Fruit fly (Drosophila melanogaster) whole organism, embryonic: ENCODE results near the gene mag.

Source experiments
- Ada2b ChIP-seq: fragments of 200-800 bp; sonication (Bioruptor generic); IDR thresholded peaks from 2 replicates; pipeline ENCODE4 v1.3.6; 2022; ENCODE audit warnings: missing biosample characterization, missing genetic modification characterization
- Atf6 ChIP-seq: fragments of 200-800 bp; sonication (Bioruptor generic); IDR thresholded peaks from 2 replicates; pipeline ENCODE4 v1.3.6; 2022; ENCODE audit warnings: missing biosample characterization, missing genetic modification characterization
- CG11695 ChIP-seq: fragments of 200-800 bp; sonication (Bioruptor generic); IDR thresholded peaks from 3 replicates; pipeline ENCODE4 v1.3.6; 2022; ENCODE audit warnings: missing biosample characterization, missing genetic modification characterization
- CG12219 ChIP-seq: fragments of 200-800 bp; sonication (Bioruptor generic); optimal IDR thresholded peaks from 3 replicates; lab custom pipeline; 2018; ENCODE audit warnings: missing biosample characterization, mild to moderate bottlenecking, missing genetic modification characterization
- CG14710 ChIP-seq: fragments of 200-800 bp; sonication (Bioruptor generic); optimal IDR thresholded peaks from 3 replicates; lab custom pipeline; 2019; ENCODE audit warnings: missing biosample characterization, mild to moderate bottlenecking, missing genetic modification characterization, moderate library complexity
- CG15011 ChIP-seq: fragments of 200-800 bp; sonication (Bioruptor generic); optimal IDR thresholded peaks from 3 replicates; lab custom pipeline; 2018; ENCODE audit warnings: missing biosample characterization, mild to moderate bottlenecking, missing genetic modification characterization
- CG15601 ChIP-seq: fragments of 200-800 bp; sonication (Bioruptor generic); optimal IDR thresholded peaks from 3 replicates; lab custom pipeline; 2019; ENCODE audit warnings: missing biosample characterization, mild to moderate bottlenecking, missing genetic modification characterization, moderate library complexity
- CG1602 ChIP-seq: fragments of 200-800 bp; sonication (Bioruptor generic); optimal IDR thresholded peaks from 3 replicates; lab custom pipeline; 2016; ENCODE audit warnings: missing biosample characterization, missing genetic modification characterization
- CG17361 ChIP-seq: fragments of 200-800 bp; sonication (Bioruptor generic); IDR thresholded peaks from 3 replicates; pipeline ENCODE4 v1.3.6; 2022; ENCODE audit warnings: missing biosample characterization, missing genetic modification characterization
- CG17385 ChIP-seq: fragments of 200-800 bp; sonication (Bioruptor generic); optimal IDR thresholded peaks from 3 replicates; lab custom pipeline; 2018; ENCODE audit warnings: missing biosample characterization, mild to moderate bottlenecking, missing genetic modification characterization
- CG17829 ChIP-seq: fragments of 200-800 bp; optimal IDR thresholded peaks from 2 replicates; lab custom pipeline; 2019; ENCODE audit warnings: missing biosample characterization, mild to moderate bottlenecking, missing genetic modification characterization, moderate library complexity
- CG17912 ChIP-seq: fragments of 200-800 bp; sonication (Bioruptor generic); optimal IDR thresholded peaks from 2 replicates; lab custom pipeline; 2018; ENCODE audit warnings: missing biosample characterization, mild to moderate bottlenecking, missing genetic modification characterization
- CG31365 ChIP-seq: fragments of 200-800 bp; sonication (Bioruptor generic); optimal IDR thresholded peaks from 2 replicates; lab custom pipeline; 2018; ENCODE audit warnings: missing biosample characterization, mild to moderate bottlenecking, missing genetic modification characterization
- CG31441 ChIP-seq: fragments of 200-800 bp; sonication (Bioruptor generic); IDR thresholded peaks from 2 replicates; pipeline ENCODE4 v1.3.6; 2022; ENCODE audit warnings: missing biosample characterization, missing genetic modification characterization
- CG3281 ChIP-seq: fragments of 200-800 bp; sonication (Bioruptor generic); optimal IDR thresholded peaks from 3 replicates; lab custom pipeline; 2017; ENCODE audit warnings: missing biosample characterization, mild to moderate bottlenecking, missing genetic modification characterization
- CG3847 ChIP-seq: fragments of 200-800 bp; sonication (Bioruptor generic); IDR thresholded peaks from 2 replicates; pipeline ENCODE4 v1.3.6; 2022; ENCODE audit warnings: missing biosample characterization, missing genetic modification characterization
- CG4424 ChIP-seq: fragments of 200-800 bp; sonication (Bioruptor generic); optimal IDR thresholded peaks from 3 replicates; lab custom pipeline; 2016; ENCODE audit warnings: missing biosample characterization, missing genetic modification characterization
- CG7372 ChIP-seq: fragments of 200-800 bp; sonication (Bioruptor generic); IDR thresholded peaks from 2 replicates; pipeline ENCODE4 v1.3.6; 2022; ENCODE audit warnings: missing biosample characterization, missing genetic modification characterization
- CG9437 ChIP-seq: fragments of 200-800 bp; sonication (Bioruptor generic); optimal IDR thresholded peaks from 2 replicates; lab custom pipeline; 2018; ENCODE audit warnings: missing biosample characterization, mild to moderate bottlenecking, missing genetic modification characterization
- Dip3 ChIP-seq: fragments of 200-800 bp; sonication (Bioruptor generic); optimal IDR thresholded peaks from 3 replicates; lab custom pipeline; 2016; ENCODE audit warnings: missing biosample characterization, missing genetic modification characterization
- E2f2 ChIP-seq: fragments of 200-800 bp; sonication (Bioruptor generic); IDR thresholded peaks from 2 replicates; pipeline ENCODE4 v1.3.6; 2022; ENCODE audit warnings: missing biosample characterization, missing genetic modification characterization
- Fer1 ChIP-seq: fragments of 200-800 bp; sonication (Bioruptor generic); optimal IDR thresholded peaks from 2 replicates; lab custom pipeline; 2017; ENCODE audit warnings: missing biosample characterization, mild to moderate bottlenecking, missing genetic modification characterization
- Hand ChIP-seq: fragments of 200-800 bp; sonication (Bioruptor generic); optimal IDR thresholded peaks from 2 replicates; lab custom pipeline; 2017; ENCODE audit warnings: mild to moderate bottlenecking, missing biosample characterization, missing genetic modification reagents, missing genetic modification characterization
- Kr ChIP-seq: fragments of 200-800 bp; sonication (Bioruptor generic); optimal IDR thresholded peaks from 2 replicates; lab custom pipeline; 2017; ENCODE audit warnings: missing biosample characterization, mild to moderate bottlenecking, missing genetic modification characterization
- MBD-R2 ChIP-seq: fragments of 200-800 bp; sonication (Bioruptor generic); IDR thresholded peaks from 2 replicates; pipeline ENCODE4 v1.3.6; 2022; ENCODE audit warnings: missing biosample characterization, missing genetic modification characterization
- MTF-1 ChIP-seq: fragments of 200-800 bp; sonication (Bioruptor generic); optimal IDR thresholded peaks from 2 replicates; lab custom pipeline; 2018; ENCODE audit warnings: missing biosample characterization, mild to moderate bottlenecking, missing genetic modification characterization, borderline replicate concordance
- NK7.1 ChIP-seq: fragments of 200-800 bp; sonication (Bioruptor generic); optimal IDR thresholded peaks from 3 replicates; lab custom pipeline; 2016; ENCODE audit warnings: missing biosample characterization, missing genetic modification characterization
- Oaz ChIP-seq: fragments of 200-800 bp; sonication (Bioruptor generic); IDR thresholded peaks from 2 replicates; pipeline ENCODE4 v1.3.6; 2022; ENCODE audit warnings: missing biosample characterization, missing genetic modification characterization
- Rfx ChIP-seq: fragments of 200-800 bp; sonication (Bioruptor generic); IDR thresholded peaks from 2 replicates; pipeline ENCODE4 v1.3.6; 2022; ENCODE audit warnings: missing biosample characterization, missing genetic modification characterization
- Side ChIP-seq: fragments of 200-800 bp; sonication (Bioruptor generic); optimal IDR thresholded peaks from 2 replicates; lab custom pipeline; 2016; ENCODE audit warnings: missing biosample characterization, missing genetic modification characterization
- Ssrp ChIP-seq: fragments of 200-800 bp; sonication (Bioruptor generic); optimal IDR thresholded peaks from 2 replicates; lab custom pipeline; 2018; ENCODE audit warnings: missing biosample characterization, mild to moderate bottlenecking, missing genetic modification characterization, moderate library complexity
- TFAM ChIP-seq: fragments of 200-800 bp; sonication (Bioruptor generic); optimal IDR thresholded peaks from 2 replicates; lab custom pipeline; 2017; ENCODE audit warnings: missing biosample characterization, missing genetic modification characterization, inconsistent platforms
- YL-1 ChIP-seq: fragments of 200-800 bp; sonication (Bioruptor generic); optimal IDR thresholded peaks from 3 replicates; lab custom pipeline; 2017; ENCODE audit warnings: missing biosample characterization, mild to moderate bottlenecking, missing genetic modification characterization
- bab2 ChIP-seq: fragments of 200-800 bp; sonication (Bioruptor generic); optimal IDR thresholded peaks from 2 replicates; lab custom pipeline; 2016; ENCODE audit warnings: missing biosample characterization, missing genetic modification characterization
- da ChIP-seq: fragments of 200-800 bp; sonication (Bioruptor generic); optimal IDR thresholded peaks from 2 replicates; lab custom pipeline; 2016; ENCODE audit warnings: missing biosample characterization, missing genetic modification characterization
- dmrt99B ChIP-seq: fragments of 200-800 bp; sonication (Bioruptor generic); optimal IDR thresholded peaks from 2 replicates; lab custom pipeline; 2018; ENCODE audit warnings: missing biosample characterization, mild to moderate bottlenecking, missing genetic modification characterization, moderate library complexity
- emc ChIP-seq: fragments of 200-800 bp; sonication (Bioruptor generic); optimal IDR thresholded peaks from 2 replicates; lab custom pipeline; 2016; ENCODE audit warnings: missing biosample characterization, missing genetic modification characterization
- eve ChIP-seq, 2 experiments: fragments of >200 bp; optimal IDR thresholded peaks; 2 replicates each; lab custom pipeline; 2017; ENCODE audit warnings: missing biosample characterization in 2 of 2, missing genetic modification characterization in 2 of 2
- ewg ChIP-seq: fragments of 200-800 bp; sonication (Bioruptor generic); optimal IDR thresholded peaks from 3 replicates; lab custom pipeline; 2017; ENCODE audit warnings: mild to moderate bottlenecking, missing biosample characterization, missing genetic modification reagents, missing genetic modification characterization
- gce ChIP-seq: fragments of 200-800 bp; sonication (Bioruptor generic); IDR thresholded peaks from 3 replicates; pipeline ENCODE4 v1.3.6; 2022; ENCODE audit warnings: missing biosample characterization, missing genetic modification characterization
- grau ChIP-seq: fragments of 200-800 bp; optimal IDR thresholded peaks from 3 replicates; lab custom pipeline; 2019; ENCODE audit warnings: missing biosample characterization, mild to moderate bottlenecking, missing genetic modification characterization, moderate library complexity
- grn ChIP-seq: fragments of 200-800 bp; sonication (Bioruptor generic); optimal IDR thresholded peaks from 3 replicates; lab custom pipeline; 2017; ENCODE audit warnings: missing biosample characterization, missing genetic modification characterization
- lmd ChIP-seq: fragments of 200-800 bp; sonication (Bioruptor generic); IDR thresholded peaks from 2 replicates; pipeline ENCODE4 v1.3.6; 2022; ENCODE audit warnings: missing biosample characterization, missing genetic modification characterization
- lola ChIP-seq, 3 experiments: fragments of >200 bp in 2 of 3; fragments of 200-800 bp in 1 of 3; sonication (Bioruptor generic) in 1 of 3; optimal IDR thresholded peaks; 2 replicates each; lab custom pipeline; 2017 to 2019; ENCODE audit warnings: missing biosample characterization in 3 of 3, missing genetic modification characterization in 3 of 3, mild to moderate bottlenecking in 1 of 3, moderate library complexity in 1 of 3
- nau ChIP-seq: fragments of 200-800 bp; sonication (Bioruptor generic); optimal IDR thresholded peaks from 3 replicates; lab custom pipeline; 2017; ENCODE audit warnings: missing biosample characterization, mild to moderate bottlenecking, missing genetic modification characterization, missing genetic modification reagents
- nerfin-1 ChIP-seq: fragments of 200-800 bp; sonication (Bioruptor generic); optimal IDR thresholded peaks from 3 replicates; lab custom pipeline; 2019; ENCODE audit warnings: missing biosample characterization, mild to moderate bottlenecking, missing genetic modification characterization, moderate library complexity
- nmo ChIP-seq: fragments of 200-800 bp; sonication (Bioruptor generic); optimal IDR thresholded peaks from 2 replicates; lab custom pipeline; 2018; ENCODE audit warnings: missing biosample characterization, mild to moderate bottlenecking, missing genetic modification characterization, moderate library complexity
- ranshi ChIP-seq: fragments of 200-800 bp; sonication (Bioruptor generic); IDR thresholded peaks from 2 replicates; pipeline ENCODE4 v1.3.6; 2022; ENCODE audit warnings: missing biosample characterization, missing genetic modification characterization
- sim ChIP-seq: fragments of 200-800 bp; sonication (Bioruptor generic); IDR thresholded peaks from 2 replicates; pipeline ENCODE4 v1.3.6; 2022; ENCODE audit warnings: missing biosample characterization, missing genetic modification characterization
- tgo ChIP-seq: fragments of 200-800 bp; sonication (Bioruptor generic); IDR thresholded peaks from 3 replicates; pipeline ENCODE4 v1.3.6; 2022; ENCODE audit warnings: missing biosample characterization, missing genetic modification characterization

mag gene

dm6 chr3L:20470991-20471498 is 10.6 kb downstream of the mag start (continued):
- TF ChIP-seq YL-1 (GFP tag; lab: Kevin White, UChicago) (no peak), CG4424 (GFP tag; lab: Kevin White, UChicago) (peak; percentile 19), Rfx (GFP tag; lab: Robert Waterston, UW) (peak; percentile 49; the same call in 1 of the 2 replicates), Ssrp (tag; lab: Kevin White, UChicago) (peak; percentile 19), CG17361 (GFP tag; lab: Robert Waterston, UW) (no peak), gce (GFP tag; lab: Robert Waterston, UW) (peak; percentile 59; the same call in 1 of the 3 replicates), lmd (GFP tag; lab: Robert Waterston, UW) (peak; percentile 45), MBD-R2 (GFP tag; lab: Robert Waterston, UW) (peak; percentile 30; the same call in 1 of the 2 replicates), TFAM (GFP tag; lab: Kevin White, UChicago) (no peak), lola (GFP tag; optimal IDR thresholded peaks at IDR 0.05; lab: Kevin White, UChicago) (no peak), sim (peak; percentile 51; the same call in 1 of the 2 replicates), dmrt99B (tag; lab: Kevin White, UChicago) (peak; percentile 74), Hand (GFP tag; lab: Kevin White, UChicago) (peak; percentile 9), CG15011 (GFP tag; lab: Kevin White, UChicago) (peak; percentile 0), da (GFP tag; lab: Kevin White, UChicago) (no peak), grn (GFP tag; lab: Kevin White, UChicago) (peak; percentile 83), nmo (GFP tag; lab: Kevin White, UChicago) (peak; percentile 23), Dip3 (no peak), E2f2 (GFP tag; lab: Robert Waterston, UW) (peak; percentile 39; the same call in 1 of the 2 replicates), CG3847 (0 out of 2 replicates have a peak, but pooled peaks have one; percentile 10), Fer1 (GFP tag; lab: Kevin White, UChicago) (peak; percentile 63), CG31365 (tag; lab: Kevin White, UChicago) (peak; percentile 13), nau (peak; percentile 11), Ada2b (peak; percentile 68), Side (GFP tag; lab: Kevin White, UChicago) (no peak), CG1602 (GFP tag; lab: Kevin White, UChicago) (peak; percentile 8), Atf6 (peak; percentile 69), CG14710 (tag; lab: Kevin White, UChicago) (peak; percentile 32), CG17385 (peak; percentile 39), bab2 (GFP tag; lab: Kevin White, UChicago) (no peak), ewg (GFP tag; lab: Kevin White, UChicago) (peak; percentile 10), CG7372 (GFP tag; lab: Robert Waterston, UW) (peak; percentile 7; the same call in 1 of the 2 replicates), CG15601 (tag; lab: Kevin White, UChicago) (no peak), tgo (GFP tag; lab: Robert Waterston, UW) (peak; percentile 36; the same call in 2 of the 3 replicates), CG31441 (GFP tag; lab: Robert Waterston, UW) (peak; percentile 63; the same call in 1 of the 2 replicates), emc (GFP tag; lab: Kevin White, UChicago) (no peak), Oaz (GFP tag; lab: Robert Waterston, UW) (peak; percentile 58), MTF-1 (GFP tag; lab: Kevin White, UChicago) (peak; percentile 25), CG12219 (GFP tag; lab: Kevin White, UChicago) (peak; percentile 53), CG9437 (GFP tag; lab: Kevin White, UChicago) (no peak), grau (tag; lab: Kevin White, UChicago) (peak; percentile 16), CG11695 (peak; percentile 66; the same call in 2 of the 3 replicates), CG3281 (GFP tag; lab: Kevin White, UChicago) (peak; percentile 33), CG17912 (no peak), Kr (GFP tag; lab: Kevin White, UChicago) (no peak), eve (GFP tag; optimal IDR thresholded peaks at IDR 0.05; lab: Kevin White, UChicago) (peak in 1 of 2 experiments; percentile 54), ranshi (GFP tag; lab: Robert Waterston, UW) (peak; percentile 43; the same call in 1 of the 2 replicates), CG17829 (tag; lab: Kevin White, UChicago) (peak; percentile 48), NK7.1 (GFP tag; lab: Kevin White, UChicago) (no peak), nerfin-1 (tag; lab: Kevin White, UChicago) (no peak)
